Worm (Caenorhabditis elegans) whole organism, L2 larva: ENCODE measurements around the gene pqn-82.

ENCODE experiments used
- C34F6.9 ChIP-seq: fragments of 150-350 bp; optimal IDR thresholded peaks from 2 replicates; lab custom pipeline; 2014; ENCODE audit warnings: missing biosample characterization, missing genetic modification characterization
- F13H6.1 ChIP-seq: sonication (generic microtip); optimal IDR thresholded peaks from 2 replicates; lab custom pipeline; 2016; ENCODE audit warnings: missing genetic modification characterization, missing compliant biosample characterization
- R02D3.7 ChIP-seq: fragments of 150-350 bp; optimal IDR thresholded peaks from 2 replicates; lab custom pipeline; 2014; ENCODE audit warnings: missing biosample characterization, missing genetic modification characterization
- Y55F3AM.14 ChIP-seq: fragments of 200-800 bp; sonication (Bioruptor generic); optimal IDR thresholded peaks from 2 replicates; lab custom pipeline; 2018; ENCODE audit warnings: mild to moderate bottlenecking, missing genetic modification characterization, missing compliant biosample characterization
- ZK546.5 ChIP-seq: sonication (generic microtip); optimal IDR thresholded peaks from 2 replicates; lab custom pipeline; 2017; ENCODE audit warnings: missing biosample characterization, missing genetic modification characterization
- alr-1 ChIP-seq: fragments of 150-350 bp; optimal IDR thresholded peaks from 2 replicates; lab custom pipeline; 2014; ENCODE audit warnings: missing biosample characterization, missing genetic modification characterization
- aly-2 ChIP-seq: fragments of 150-350 bp; optimal IDR thresholded peaks from 2 replicates; lab custom pipeline; 2014; ENCODE audit warnings: missing biosample characterization, missing genetic modification characterization
- ama-1 ChIP-seq: fragments of 150-350 bp; optimal IDR thresholded peaks from 2 replicates; lab custom pipeline; 2018; ENCODE audit warnings: inconsistent platforms
- blmp-1 ChIP-seq: sonication (generic microtip); optimal IDR thresholded peaks from 2 replicates; lab custom pipeline; 2017; ENCODE audit warnings: missing genetic modification characterization, mild to moderate bottlenecking, missing compliant biosample characterization, antibody characterized with exemption, moderate library complexity; ENCODE audit not compliant: insufficient read depth
- ceh-16 ChIP-seq: fragments of 150-350 bp; optimal IDR thresholded peaks from 2 replicates; lab custom pipeline; 2014; ENCODE audit warnings: missing biosample characterization, missing genetic modification characterization
- ceh-82 ChIP-seq: fragments of 150-350 bp; optimal IDR thresholded peaks from 2 replicates; lab custom pipeline; 2014; ENCODE audit warnings: missing biosample characterization, missing genetic modification characterization
- crh-2 ChIP-seq: sonication (generic microtip); optimal IDR thresholded peaks from 2 replicates; lab custom pipeline; 2017; ENCODE audit warnings: missing biosample characterization, missing genetic modification characterization
- dmd-4 ChIP-seq: sonication (generic microtip); optimal IDR thresholded peaks from 2 replicates; lab custom pipeline; 2017; ENCODE audit warnings: missing biosample characterization, missing genetic modification characterization
- egl-27 ChIP-seq: sonication (generic microtip); optimal IDR thresholded peaks from 3 replicates; lab custom pipeline; 2017; ENCODE audit warnings: missing biosample characterization, missing genetic modification reagents, missing genetic modification characterization
- elt-3 ChIP-seq: sonication (generic microtip); optimal IDR thresholded peaks from 2 replicates; lab custom pipeline; 2017; ENCODE audit warnings: missing biosample characterization, missing genetic modification characterization
- fos-1 ChIP-seq: fragments of 150-350 bp; optimal IDR thresholded peaks from 2 replicates; lab custom pipeline; 2014; ENCODE audit warnings: missing biosample characterization, missing genetic modification characterization
- gmeb-1 ChIP-seq: fragments of 150-350 bp; optimal IDR thresholded peaks from 2 replicates; lab custom pipeline; 2014; ENCODE audit warnings: missing biosample characterization, missing genetic modification characterization
- lin-11 ChIP-seq: fragments of 150-350 bp; sonication (generic microtip); optimal IDR thresholded peaks from 2 replicates; lab custom pipeline; 2014; ENCODE audit warnings: missing biosample characterization, missing genetic modification characterization, inconsistent platforms, mixed read lengths
- lin-13 ChIP-seq: fragments of 150-350 bp; optimal IDR thresholded peaks from 2 replicates; lab custom pipeline; 2014; ENCODE audit warnings: missing biosample characterization, missing genetic modification reagents, missing genetic modification characterization
- lin-39 ChIP-seq: fragments of 150-350 bp; optimal IDR thresholded peaks from 2 replicates; lab custom pipeline; 2014; ENCODE audit warnings: missing biosample characterization, missing genetic modification reagents, missing genetic modification characterization
- lsy-2 ChIP-seq, 2 experiments: fragments of 150-350 bp in 1 of 2; sonication (generic microtip) in 1 of 2; optimal IDR thresholded peaks; 2 replicates each; lab custom pipeline; 2014 to 2017; ENCODE audit warnings: missing biosample characterization in 2 of 2, missing genetic modification characterization in 2 of 2
- mab-5 ChIP-seq: fragments of 150-350 bp; optimal IDR thresholded peaks from 2 replicates; lab custom pipeline; 2014; ENCODE audit warnings: missing biosample characterization, missing genetic modification characterization
- mbf-1 ChIP-seq: sonication (generic microtip); optimal IDR thresholded peaks from 2 replicates; lab custom pipeline; 2017; ENCODE audit warnings: missing biosample characterization, missing genetic modification characterization
- mdl-1 ChIP-seq, 2 experiments: fragments of 150-350 bp in 1 of 2; sonication (generic microtip) in 1 of 2; optimal IDR thresholded peaks; 2 replicates each; lab custom pipeline; 2017; ENCODE audit warnings: missing biosample characterization in 2 of 2, missing genetic modification characterization in 2 of 2
- nhr-10 ChIP-seq: sonication (generic microtip); optimal IDR thresholded peaks from 2 replicates; lab custom pipeline; 2017; ENCODE audit warnings: missing biosample characterization, missing genetic modification characterization
- nhr-11 ChIP-seq: fragments of 150-350 bp; optimal IDR thresholded peaks from 2 replicates; lab custom pipeline; 2014; ENCODE audit warnings: missing biosample characterization, missing genetic modification characterization
- nhr-12 ChIP-seq: fragments of 150-350 bp; optimal IDR thresholded peaks from 2 replicates; lab custom pipeline; 2014; ENCODE audit warnings: missing biosample characterization, missing genetic modification characterization
- nhr-129 ChIP-seq: fragments of 150-350 bp; optimal IDR thresholded peaks from 2 replicates; lab custom pipeline; 2014; ENCODE audit warnings: missing biosample characterization, missing genetic modification characterization
- nhr-21 ChIP-seq: fragments of 150-350 bp; optimal IDR thresholded peaks from 2 replicates; lab custom pipeline; 2014; ENCODE audit warnings: missing biosample characterization, missing genetic modification characterization
- nhr-23 ChIP-seq: fragments of 150-350 bp; optimal IDR thresholded peaks from 2 replicates; lab custom pipeline; 2014; ENCODE audit warnings: missing biosample characterization, missing genetic modification reagents, missing genetic modification characterization
- nhr-237 ChIP-seq: fragments of 150-350 bp; optimal IDR thresholded peaks from 2 replicates; lab custom pipeline; 2014; ENCODE audit warnings: missing biosample characterization, missing genetic modification characterization
- nhr-25 ChIP-seq: fragments of 150-350 bp; sonication (generic microtip); optimal IDR thresholded peaks from 3 replicates; lab custom pipeline; 2014; ENCODE audit warnings: missing biosample characterization, missing genetic modification characterization
- nhr-6 ChIP-seq: fragments of 150-350 bp; optimal IDR thresholded peaks from 2 replicates; lab custom pipeline; 2014; ENCODE audit warnings: missing biosample characterization, missing genetic modification characterization
- nhr-77 ChIP-seq: fragments of 150-350 bp; optimal IDR thresholded peaks from 2 replicates; lab custom pipeline; 2014; ENCODE audit warnings: missing biosample characterization, missing genetic modification characterization
- peb-1 ChIP-seq: fragments of 150-350 bp; optimal IDR thresholded peaks from 2 replicates; lab custom pipeline; 2014; ENCODE audit warnings: missing biosample characterization, missing genetic modification characterization
- sem-4 ChIP-seq: fragments of 150-350 bp; optimal IDR thresholded peaks from 2 replicates; lab custom pipeline; 2014; ENCODE audit warnings: missing biosample characterization, missing genetic modification reagents, missing genetic modification characterization
- skn-1 ChIP-seq: sonication (generic microtip); optimal IDR thresholded peaks from 2 replicates; lab custom pipeline; 2017; ENCODE audit warnings: missing biosample characterization, missing genetic modification characterization
- sma-9 ChIP-seq, 2 experiments: fragments of 150-350 bp in 1 of 2; sonication (generic microtip) in 1 of 2; optimal IDR thresholded peaks; 2 replicates each; lab custom pipeline; 2014 to 2016; ENCODE audit warnings: missing genetic modification characterization in 2 of 2, mild to moderate bottlenecking in 1 of 2, missing biosample characterization in 1 of 2, missing compliant biosample characterization in 1 of 2, missing genetic modification reagents in 1 of 2, moderate library complexity in 1 of 2
- snpc-4 ChIP-seq: fragments of 150-350 bp; optimal IDR thresholded peaks from 2 replicates; lab custom pipeline; 2014; ENCODE audit warnings: missing biosample characterization, missing genetic modification characterization
- unc-39 ChIP-seq: fragments of 150-350 bp; optimal IDR thresholded peaks from 2 replicates; lab custom pipeline; 2014; ENCODE audit warnings: missing biosample characterization, missing genetic modification characterization
- unc-55 ChIP-seq: fragments of 150-350 bp; sonication (generic microtip); optimal IDR thresholded peaks from 3 replicates; lab custom pipeline; 2014; ENCODE audit warnings: missing biosample characterization, missing genetic modification reagents, missing genetic modification characterization
- unc-62 ChIP-seq: fragments of 150-350 bp; optimal IDR thresholded peaks from 2 replicates; lab custom pipeline; 2014; ENCODE audit warnings: missing biosample characterization, missing genetic modification reagents, missing genetic modification characterization
- zag-1 ChIP-seq: fragments of 150-350 bp; optimal IDR thresholded peaks from 2 replicates; lab custom pipeline; 2014; ENCODE audit warnings: missing biosample characterization, missing genetic modification characterization
- ztf-1 ChIP-seq: fragments of 200-800 bp; sonication (Bioruptor generic); conservative IDR thresholded peaks from 2 replicates; pipeline ENCODE4 v1.3.6; 2022; ENCODE audit warnings: missing genetic modification characterization, missing compliant biosample characterization
- ztf-11 ChIP-seq: sonication (generic microtip); optimal IDR thresholded peaks from 2 replicates; lab custom pipeline; 2017; ENCODE audit warnings: missing biosample characterization, missing genetic modification characterization
- ztf-4 ChIP-seq: fragments of 150-350 bp; optimal IDR thresholded peaks from 2 replicates; lab custom pipeline; 2014; ENCODE audit warnings: missing biosample characterization, missing genetic modification characterization

pqn-82 gene

DNA sequence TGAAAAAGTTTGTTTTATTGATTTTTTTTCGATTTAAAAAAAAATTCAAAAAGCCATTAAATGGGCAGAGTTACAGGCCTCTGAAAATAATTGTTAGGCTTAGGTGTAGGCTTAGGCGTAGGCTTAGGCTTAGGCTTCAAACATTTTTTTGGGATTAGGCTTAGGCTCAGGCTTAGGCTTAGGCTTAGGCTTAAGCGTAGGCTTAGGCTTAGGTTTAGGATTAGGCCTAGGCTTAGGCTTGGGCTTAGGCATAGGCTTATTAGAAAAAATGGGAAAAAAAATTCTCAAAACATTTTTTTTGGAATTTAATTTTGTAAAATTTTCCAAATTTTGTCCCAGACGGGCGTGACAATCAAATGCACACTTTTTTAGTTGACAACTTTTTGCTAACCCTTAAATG is 7.3 kb downstream of the pqn-82 start:
- TF ChIP-seq nhr-21 (no peak), ama-1 (lab: Kevin White, UChicago) (no peak), dmd-4 (no peak), unc-55 (GFP tag; lab: Kevin White, UChicago) (no peak), nhr-77 (tag; lab: Kevin White, UChicago) (no peak), aly-2 (tag; lab: Kevin White, UChicago) (no peak), sma-9 (GFP tag; optimal IDR thresholded peaks at IDR 0.05; lab: Kevin White, UChicago) (no peak), sma-9 (tag; optimal IDR thresholded peaks at IDR 0.05; lab: Kevin White, UChicago) (no peak), fos-1 (no peak), nhr-129 (no peak), lsy-2 (tag; optimal IDR thresholded peaks at IDR 0.05; lab: Kevin White, UChicago) (no peak), R02D3.7 (tag; lab: Kevin White, UChicago) (no peak), lin-39 (tag; lab: Kevin White, UChicago) (no peak), C34F6.9 (tag; lab: Kevin White, UChicago) (no peak), ZK546.5 (tag; lab: Kevin White, UChicago) (no peak), egl-27 (no peak), nhr-11 (tag; lab: Kevin White, UChicago) (no peak), elt-3 (tag; lab: Kevin White, UChicago) (no peak), F13H6.1 (tag; lab: Kevin White, UChicago) (no peak), lin-11 (tag; lab: Kevin White, UChicago) (no peak), zag-1 (tag; lab: Kevin White, UChicago) (no peak)
- TF ChIP-seq, all 48 proteins: peak for 0

- TF ChIP-seq nhr-25 (peak; percentile 8), nhr-77 (tag; lab: Kevin White, UChicago) (no peak), mbf-1 (no peak), ama-1 (lab: Kevin White, UChicago) (no peak)
These were observed 7.8 kb downstream of the pqn-82 start for ce11 chrIII:1856679-1857078.

DNA sequence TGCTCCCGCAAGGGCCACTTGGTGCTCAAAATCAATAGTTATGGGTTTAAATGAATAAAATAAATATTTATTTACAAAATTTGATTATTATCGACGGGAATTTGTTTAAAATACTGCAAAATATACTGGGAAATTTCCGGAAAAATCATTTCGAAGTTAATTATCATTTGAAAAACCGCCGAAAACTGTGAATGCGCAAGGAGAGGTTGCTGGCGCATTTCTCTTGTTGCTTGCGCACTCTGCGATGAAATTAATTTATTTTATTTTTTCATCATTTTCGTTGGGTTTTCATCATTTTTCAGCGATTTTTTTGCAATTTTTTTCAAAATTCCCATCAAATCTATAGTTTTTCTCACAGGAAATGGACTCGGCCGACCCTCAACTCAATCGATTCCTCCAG is 10.7 kb downstream of the pqn-82 start, which contains the start of gene ddp-1:
TSS of gene ddp-1 (plus strand) at position 357 of the 400 bp plus-strand sequence.
- no peak for TF ChIP-seq ztf-1 (GFP tag; lab: Robert Waterston, UW)
- peak; percentile 83 for TF ChIP-seq nhr-237
- TF ChIP-seq crh-2 (tag; lab: Kevin White, UChicago) = peak; percentile 96
- TF ChIP-seq nhr-12 (tag; lab: Kevin White, UChicago) = no peak
- TF ChIP-seq lsy-2 (tag; optimal IDR thresholded peaks at IDR 0.05; lab: Kevin White, UChicago) = peak; percentile 95 to 97
- peak; percentile 80 for TF ChIP-seq zag-1 (tag; lab: Kevin White, UChicago)
- peak; percentile 71 for TF ChIP-seq aly-2 (tag; lab: Kevin White, UChicago)
- TF ChIP-seq skn-1 (tag; lab: Kevin White, UChicago) = no peak
- no peak for TF ChIP-seq elt-3 (tag; lab: Kevin White, UChicago)
- no peak for TF ChIP-seq unc-39 (tag; lab: Kevin White, UChicago)
- peak; percentile 74 for TF ChIP-seq nhr-77 (tag; lab: Kevin White, UChicago)
- peak; percentile 99 for TF ChIP-seq unc-55 (GFP tag; lab: Kevin White, UChicago)
- TF ChIP-seq nhr-10 = peak; percentile 91
- peak; percentile 91 for TF ChIP-seq egl-27
- TF ChIP-seq gmeb-1 = peak; percentile 100
- TF ChIP-seq mdl-1 (tag; optimal IDR thresholded peaks at IDR 0.05; lab: Kevin White, UChicago) = peak in 1 of 2 experiments; percentile 69
- TF ChIP-seq fos-1 = peak; percentile 87
- TF ChIP-seq nhr-11 (tag; lab: Kevin White, UChicago) = no peak
- TF ChIP-seq nhr-23 (tag; lab: Kevin White, UChicago) = no peak
- TF ChIP-seq F13H6.1 (tag; lab: Kevin White, UChicago) = peak; percentile 93
- peak; percentile 41 for TF ChIP-seq mbf-1
- peak; percentile 83 for TF ChIP-seq ceh-82
- peak; percentile 77 for TF ChIP-seq ZK546.5 (tag; lab: Kevin White, UChicago)
- TF ChIP-seq ztf-11 = peak; percentile 63
- peak; percentile 78 for TF ChIP-seq nhr-129
- peak; percentile 97 for TF ChIP-seq C34F6.9 (tag; lab: Kevin White, UChicago)
- TF ChIP-seq alr-1 = no peak
- peak; percentile 93 for TF ChIP-seq nhr-6
- TF ChIP-seq blmp-1 = peak; percentile 71
- TF ChIP-seq sma-9 (GFP tag; optimal IDR thresholded peaks at IDR 0.05; lab: Kevin White, UChicago) = peak; percentile 98
- no peak for TF ChIP-seq sma-9 (tag; optimal IDR thresholded peaks at IDR 0.05; lab: Kevin White, UChicago)
- TF ChIP-seq mab-5 (tag; lab: Kevin White, UChicago) = peak; percentile 94
- TF ChIP-seq dmd-4 = peak; percentile 64
- TF ChIP-seq ztf-4 = peak; percentile 89
- no peak for TF ChIP-seq peb-1
- peak; percentile 97 for TF ChIP-seq lin-13 (GFP tag; lab: Kevin White, UChicago)
- peak; percentile 96 for TF ChIP-seq nhr-25
- TF ChIP-seq Y55F3AM.14 (GFP tag; lab: Kevin White, UChicago) = peak; percentile 80
- peak; percentile 69 for TF ChIP-seq snpc-4 (tag; lab: Kevin White, UChicago)
- peak; percentile 87 for TF ChIP-seq ama-1 (lab: Kevin White, UChicago)
- TF ChIP-seq lin-39 (tag; lab: Kevin White, UChicago) = peak; percentile 59
- TF ChIP-seq unc-62 = peak; percentile 82
- peak; percentile 90 for TF ChIP-seq sem-4
- TF ChIP-seq R02D3.7 (tag; lab: Kevin White, UChicago) = peak; percentile 73
- TF ChIP-seq nhr-21 = peak; percentile 95
- peak; percentile 81 for TF ChIP-seq ceh-16 (tag; lab: Kevin White, UChicago)
- peak; percentile 88 for TF ChIP-seq lin-11 (tag; lab: Kevin White, UChicago)
